Worm (Caenorhabditis elegans) whole organism, L3 larva: ENCODE results near the gene tbx-43.

ENCODE experiments used
- R02D3.7 ChIP-seq: fragments of 150-350 bp; optimal IDR thresholded peaks from 2 replicates; lab custom pipeline; 2014; ENCODE audit warnings: missing biosample characterization, missing genetic modification characterization
- ama-1 ChIP-seq: fragments of 150-350 bp; optimal IDR thresholded peaks from 2 replicates; lab custom pipeline; 2018
- elt-3 ChIP-seq, 3 experiments: fragments of 150-350 bp in 1 of 3; sonication (generic microtip) in 2 of 3; optimal IDR thresholded peaks; 2 replicates in 2 of 3; 4 replicates in 1 of 3; lab custom pipeline; 2014 to 2017; ENCODE audit warnings: missing biosample characterization in 3 of 3, missing genetic modification characterization in 3 of 3
- fos-1 ChIP-seq: fragments of 150-350 bp; optimal IDR thresholded peaks from 2 replicates; lab custom pipeline; 2014; ENCODE audit warnings: missing biosample characterization, missing genetic modification characterization
- lin-15B ChIP-seq: fragments of 150-350 bp; optimal IDR thresholded peaks from 2 replicates; lab custom pipeline; 2014; ENCODE audit warnings: missing biosample characterization, missing genetic modification characterization
- mml-1 ChIP-seq: fragments of 150-350 bp; sonication (generic microtip); optimal IDR thresholded peaks from 3 replicates; lab custom pipeline; 2014; ENCODE audit warnings: missing biosample characterization, missing genetic modification characterization
- nhr-12 ChIP-seq: fragments of 150-350 bp; optimal IDR thresholded peaks from 2 replicates; lab custom pipeline; 2014; ENCODE audit warnings: missing biosample characterization, missing genetic modification characterization
- nhr-67 ChIP-seq: fragments of 150-350 bp; optimal IDR thresholded peaks from 2 replicates; lab custom pipeline; 2014; ENCODE audit warnings: missing biosample characterization, missing genetic modification characterization
- pha-4 ChIP-seq: fragments of 150-350 bp; optimal IDR thresholded peaks from 2 replicates; lab custom pipeline; 2014; ENCODE audit warnings: missing biosample characterization, missing genetic modification reagents, missing genetic modification characterization
- snpc-4 ChIP-seq: fragments of 150-350 bp; optimal IDR thresholded peaks from 2 replicates; lab custom pipeline; 2014; ENCODE audit warnings: missing biosample characterization, missing genetic modification characterization
- unc-39 ChIP-seq: sonication (generic microtip); optimal IDR thresholded peaks from 4 replicates; lab custom pipeline; 2017; ENCODE audit warnings: missing biosample characterization, missing genetic modification characterization
- unc-62 ChIP-seq: fragments of 150-350 bp; sonication (generic microtip); optimal IDR thresholded peaks from 4 replicates; lab custom pipeline; 2014; ENCODE audit warnings: missing biosample characterization, missing genetic modification reagents, missing genetic modification characterization
- zag-1 ChIP-seq: fragments of 150-350 bp; optimal IDR thresholded peaks from 2 replicates; lab custom pipeline; 2014; ENCODE audit warnings: missing biosample characterization, missing genetic modification characterization
- ztf-11 ChIP-seq: fragments of 150-350 bp; optimal IDR thresholded peaks from 2 replicates; lab custom pipeline; 2014; ENCODE audit warnings: missing biosample characterization, missing genetic modification characterization

ce11 chrIII:1733001-1733400 lies 36.9 kb downstream of the tbx-43 start, which contains the start of gene ser-4:
- TF ChIP-seq fos-1 (no peak), unc-39 (no peak), snpc-4 (tag; lab: Kevin White, UChicago) (no peak), elt-3 (tag; optimal IDR thresholded peaks at IDR 0.05; lab: Kevin White, UChicago) (no peak), ztf-11 (tag; lab: Kevin White, UChicago) (no peak), R02D3.7 (tag; lab: Kevin White, UChicago) (no peak), nhr-12 (tag; lab: Kevin White, UChicago) (no peak), ama-1 (lab: Kevin White, UChicago) (no peak), zag-1 (tag; lab: Kevin White, UChicago) (no peak), nhr-67 (tag; lab: Kevin White, UChicago) (no peak), pha-4 (tag; lab: Kevin White, UChicago) (no peak), lin-15B (tag; lab: Kevin White, UChicago) (no peak), unc-62 (GFP tag; lab: Kevin White, UChicago) (no peak), mml-1 (tag; lab: Kevin White, UChicago) (no peak)
